Worm (Caenorhabditis elegans) whole organism, early embryonic: ENCODE measurements around the gene vha-4.

Experiments
- B0310.2 ChIP-seq: sonication (generic microtip); optimal IDR thresholded peaks from 2 replicates; lab custom pipeline; 2016; ENCODE audit warnings: mild to moderate bottlenecking, missing genetic modification characterization, missing compliant biosample characterization
- F13C5.2 ChIP-seq: sonication (generic microtip); optimal IDR thresholded peaks from 2 replicates; lab custom pipeline; 2017; ENCODE audit warnings: mild to moderate bottlenecking, missing genetic modification characterization, inconsistent platforms, missing compliant biosample characterization
- aly-1 ChIP-seq: sonication (generic microtip); optimal IDR thresholded peaks from 2 replicates; lab custom pipeline; 2016; ENCODE audit warnings: missing genetic modification characterization, missing compliant biosample characterization
- ama-1 ChIP-seq: fragments of 150-350 bp; optimal IDR thresholded peaks from 2 replicates; lab custom pipeline; 2014
- ceh-13 ChIP-seq: fragments of 200-800 bp; sonication (Bioruptor generic); optimal IDR thresholded peaks from 2 replicates; lab custom pipeline; 2018; ENCODE audit warnings: mild to moderate bottlenecking, missing genetic modification characterization, missing compliant biosample characterization
- ceh-36 ChIP-seq: sonication (generic microtip); optimal IDR thresholded peaks from 2 replicates; lab custom pipeline; 2016; ENCODE audit warnings: missing genetic modification characterization, inconsistent platforms, missing compliant biosample characterization
- ets-7 ChIP-seq: sonication (generic microtip); optimal IDR thresholded peaks from 2 replicates; lab custom pipeline; 2016; ENCODE audit warnings: missing genotype, missing genetic modification characterization, missing compliant biosample characterization
- flt-1 ChIP-seq: fragments of 200-800 bp; sonication (Bioruptor generic); IDR thresholded peaks from 2 replicates; pipeline ENCODE4 v1.3.6; 2022; ENCODE audit warnings: missing genetic modification characterization, missing compliant biosample characterization
- hmbx-1 ChIP-seq: sonication (generic microtip); optimal IDR thresholded peaks from 2 replicates; lab custom pipeline; 2016; ENCODE audit warnings: mild to moderate bottlenecking, missing genetic modification characterization, missing compliant biosample characterization
- hmg-4 ChIP-seq: fragments of 200-800 bp; sonication (Bioruptor generic); optimal IDR thresholded peaks from 2 replicates; lab custom pipeline; 2018; ENCODE audit warnings: mild to moderate bottlenecking, missing genetic modification characterization, missing compliant biosample characterization
- hnd-1 ChIP-seq: sonication (generic microtip); optimal IDR thresholded peaks from 2 replicates; lab custom pipeline; 2016; ENCODE audit warnings: missing genetic modification characterization, missing compliant biosample characterization
- pes-1 ChIP-seq: fragments of 200-800 bp; sonication (Bioruptor generic); IDR thresholded peaks from 2 replicates; pipeline ENCODE4 v1.3.6; 2022; ENCODE audit warnings: missing genetic modification reagents, missing genetic modification characterization, missing compliant biosample characterization
- scrt-1 ChIP-seq: fragments of 200-800 bp; sonication (Bioruptor generic); IDR thresholded peaks from 2 replicates; pipeline ENCODE4 v1.3.6; 2022; ENCODE audit warnings: missing genetic modification characterization, missing compliant biosample characterization
- sea-1 ChIP-seq: fragments of 200-800 bp; sonication (Bioruptor generic); conservative IDR thresholded peaks from 2 replicates; pipeline ENCODE4 v1.3.6; 2022; ENCODE audit warnings: missing genetic modification characterization, missing compliant biosample characterization
- tbx-11 ChIP-seq: fragments of 200-800 bp; sonication (Bioruptor generic); IDR thresholded peaks from 2 replicates; pipeline ENCODE4 v1.3.6; 2022; ENCODE audit warnings: missing genetic modification characterization, missing compliant biosample characterization
- tbx-37 ChIP-seq: fragments of 200-800 bp; sonication (Bioruptor generic); conservative IDR thresholded peaks from 2 replicates; pipeline ENCODE4 v1.3.6; 2022; ENCODE audit warnings: missing genetic modification reagents, missing genetic modification characterization, missing compliant biosample characterization
- tra-4 ChIP-seq: sonication (generic microtip); optimal IDR thresholded peaks from 2 replicates; lab custom pipeline; 2017; ENCODE audit warnings: missing genetic modification characterization, missing compliant biosample characterization

vha-4 gene

ce11 chrII:7854942-7855341 is 24.2 kb downstream of the vha-4 start, which contains the start of gene mdt-10:
mdt-10 (minus strand) TSS chrII:7855042.
- TF ChIP-seq ceh-13 (GFP tag; lab: Kevin White, UChicago) (no peak), sea-1 (no peak), scrt-1 (GFP tag; lab: Robert Waterston, UW) (no peak), pes-1 (no peak), hnd-1 (tag; lab: Kevin White, UChicago) (no peak), aly-1 (tag; lab: Kevin White, UChicago) (no peak), hmbx-1 (tag; lab: Kevin White, UChicago) (no peak), tra-4 (tag; lab: Kevin White, UChicago) (no peak), tbx-11 (GFP tag; lab: Robert Waterston, UW) (no peak), B0310.2 (no peak), ets-7 (tag; lab: Kevin White, UChicago) (no peak)

ce11 chrII:7853679-7854078 is 25.4 kb downstream of the vha-4 start, which contains the start of gene T09A5.5:
T09A5.5 (minus strand) TSS chrII:7853779.
- no peak for TF ChIP-seq ets-7 (tag; lab: Kevin White, UChicago)
- no peak for TF ChIP-seq hmbx-1 (tag; lab: Kevin White, UChicago)
- TF ChIP-seq sea-1, result no peak
- no peak for TF ChIP-seq flt-1 (GFP tag; lab: Robert Waterston, UW)
- TF ChIP-seq hnd-1 (tag; lab: Kevin White, UChicago), result no peak
- TF ChIP-seq ceh-36 (tag; lab: Kevin White, UChicago), result no peak
- no peak for TF ChIP-seq aly-1 (tag; lab: Kevin White, UChicago)
- TF ChIP-seq pes-1, result no peak
- no peak for TF ChIP-seq B0310.2
- TF ChIP-seq tbx-37 (GFP tag; lab: Robert Waterston, UW), result no peak
- TF ChIP-seq tbx-11 (GFP tag; lab: Robert Waterston, UW), result no peak
- TF ChIP-seq hmg-4 (GFP tag; lab: Kevin White, UChicago), result no peak
- no peak for TF ChIP-seq tra-4 (tag; lab: Kevin White, UChicago)
- TF ChIP-seq ceh-13 (GFP tag; lab: Kevin White, UChicago), result no peak

- TF ChIP-seq ama-1 (lab: Kevin White, UChicago) (no peak), F13C5.2 (tag; lab: Kevin White, UChicago) (no peak), sea-1 (no peak), ceh-36 (tag; lab: Kevin White, UChicago) (no peak), tbx-37 (GFP tag; lab: Robert Waterston, UW) (no peak), tra-4 (tag; lab: Kevin White, UChicago) (no peak), hmg-4 (GFP tag; lab: Kevin White, UChicago) (no peak), tbx-11 (GFP tag; lab: Robert Waterston, UW) (no peak), scrt-1 (GFP tag; lab: Robert Waterston, UW) (no peak), aly-1 (tag; lab: Kevin White, UChicago) (no peak)
These were observed 27.6 kb downstream of the vha-4 start for ce11 chrII:7851480-7851879.

ce11 chrII:7850575-7850974 is 28.5 kb downstream of the vha-4 start:
- no peak for TF ChIP-seq pes-1
- TF ChIP-seq tra-4 (tag; lab: Kevin White, UChicago), result no peak
- TF ChIP-seq tbx-11 (GFP tag; lab: Robert Waterston, UW), result no peak
- TF ChIP-seq aly-1 (tag; lab: Kevin White, UChicago), result no peak
- no peak for TF ChIP-seq sea-1
- TF ChIP-seq B0310.2, result no peak
- no peak for TF ChIP-seq ceh-36 (tag; lab: Kevin White, UChicago)
- TF ChIP-seq flt-1 (GFP tag; lab: Robert Waterston, UW), result no peak
- TF ChIP-seq hmg-4 (GFP tag; lab: Kevin White, UChicago), result no peak
- no peak for TF ChIP-seq scrt-1 (GFP tag; lab: Robert Waterston, UW)
- no peak for TF ChIP-seq hnd-1 (tag; lab: Kevin White, UChicago)
- no peak for TF ChIP-seq F13C5.2 (tag; lab: Kevin White, UChicago)
- TF ChIP-seq tbx-37 (GFP tag; lab: Robert Waterston, UW), result no peak
- no peak for TF ChIP-seq ceh-13 (GFP tag; lab: Kevin White, UChicago)
- TF ChIP-seq ets-7 (tag; lab: Kevin White, UChicago), result no peak
- no peak for TF ChIP-seq hmbx-1 (tag; lab: Kevin White, UChicago)
- no peak for TF ChIP-seq ama-1 (lab: Kevin White, UChicago)

- no peak for TF ChIP-seq tbx-37 (GFP tag; lab: Robert Waterston, UW)
- TF ChIP-seq tbx-11 (GFP tag; lab: Robert Waterston, UW), result no peak
- no peak for TF ChIP-seq hmbx-1 (tag; lab: Kevin White, UChicago)
- TF ChIP-seq aly-1 (tag; lab: Kevin White, UChicago), result no peak
- TF ChIP-seq ets-7 (tag; lab: Kevin White, UChicago), result no peak
- no peak for TF ChIP-seq ceh-13 (GFP tag; lab: Kevin White, UChicago)
- TF ChIP-seq sea-1, result no peak
- TF ChIP-seq pes-1, result no peak
- no peak for TF ChIP-seq ama-1 (lab: Kevin White, UChicago)
- no peak for TF ChIP-seq ceh-36 (tag; lab: Kevin White, UChicago)
- no peak for TF ChIP-seq flt-1 (GFP tag; lab: Robert Waterston, UW)
- no peak for TF ChIP-seq hmg-4 (GFP tag; lab: Kevin White, UChicago)
These were observed 29.4 kb downstream of the vha-4 start, which contains the start of gene acr-7 for ce11 chrII:7849697-7850096. acr-7 (minus strand) TSS chrII:7849797.

ce11 chrII:7845571-7846236 is 33.4 kb downstream of the vha-4 start, which contains the start of gene T09A5.4:
T09A5.4 (plus strand) TSS chrII:7846186.
- no peak for TF ChIP-seq ets-7 (tag; lab: Kevin White, UChicago)
- TF ChIP-seq aly-1 (tag; lab: Kevin White, UChicago), result no peak
- TF ChIP-seq ceh-13 (GFP tag; lab: Kevin White, UChicago), result no peak
- TF ChIP-seq pes-1, result no peak
- TF ChIP-seq tbx-11 (GFP tag; lab: Robert Waterston, UW), result no peak
- no peak for TF ChIP-seq flt-1 (GFP tag; lab: Robert Waterston, UW)
- TF ChIP-seq ama-1 (lab: Kevin White, UChicago), result no peak
- no peak for TF ChIP-seq B0310.2
- TF ChIP-seq ceh-36 (tag; lab: Kevin White, UChicago), result no peak
- TF ChIP-seq hmbx-1 (tag; lab: Kevin White, UChicago), result no peak
